Fruit fly (Drosophila melanogaster) ovary, adult (tissue): ENCODE results near the gene tau.

Experiments used
- CG17801 ChIP-seq: fragments of 200-800 bp; optimal IDR thresholded peaks from 2 replicates; lab custom pipeline; 2019; ENCODE audit warnings: missing biosample characterization, mild to moderate bottlenecking, missing genetic modification characterization, moderate library complexity; ENCODE audit not compliant: partially characterized antibody

tau gene

DNA sequence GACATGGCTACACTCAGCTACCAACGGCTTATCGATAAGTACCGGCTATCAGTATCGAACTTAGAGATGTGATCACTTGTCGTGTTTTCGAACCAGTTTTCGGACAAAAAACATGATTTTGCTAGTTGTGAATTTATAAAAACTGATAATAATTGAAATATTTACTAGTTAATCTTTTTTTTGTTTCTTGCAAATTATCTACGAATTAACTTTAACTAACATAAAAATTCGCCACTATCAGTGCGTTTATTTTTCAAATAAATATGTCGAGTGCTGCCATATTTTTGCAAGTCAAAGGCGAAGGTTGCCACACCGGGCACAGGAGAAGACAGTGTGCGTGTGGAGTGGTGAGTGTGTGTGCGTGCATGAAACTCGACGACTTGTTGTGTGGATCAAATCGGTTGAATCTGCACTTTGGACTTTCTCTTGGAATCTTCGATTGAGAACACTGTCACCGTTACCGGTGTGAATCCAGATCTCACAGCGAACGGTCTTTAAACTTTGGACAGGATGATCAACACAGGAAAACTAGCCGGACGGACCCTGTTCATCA lies 20.5 kb upstream of the tau start, which contains the start of gene Hsdl2:
Gene Hsdl2 (plus strand): TSS at position 349 of the 553 bp plus-strand sequence.
- TF ChIP-seq CG17801 (GFP tag; lab: Kevin White, UChicago): peak; percentile 72

DNA sequence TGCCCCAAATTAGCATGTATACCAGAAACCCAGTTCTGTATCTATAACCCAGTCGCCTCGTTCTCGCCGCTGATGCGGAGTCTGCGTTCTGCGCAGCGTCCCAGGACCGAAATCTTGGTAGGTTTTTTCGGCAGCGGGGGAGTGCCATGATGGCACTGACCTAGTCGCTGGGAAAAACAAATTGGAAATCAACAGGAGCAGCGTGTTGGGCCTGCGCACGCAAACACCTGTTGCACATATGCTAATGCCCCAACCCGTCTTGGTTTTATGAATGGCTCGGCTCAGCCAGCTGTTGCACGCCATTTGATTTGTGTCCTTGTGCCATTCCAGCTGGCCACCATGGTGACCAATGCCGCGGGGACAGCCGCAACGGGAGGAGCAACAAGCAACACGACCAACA lies 6.1 kb upstream of the tau start:
- no peak for TF ChIP-seq CG17801 (GFP tag; lab: Kevin White, UChicago)

DNA sequence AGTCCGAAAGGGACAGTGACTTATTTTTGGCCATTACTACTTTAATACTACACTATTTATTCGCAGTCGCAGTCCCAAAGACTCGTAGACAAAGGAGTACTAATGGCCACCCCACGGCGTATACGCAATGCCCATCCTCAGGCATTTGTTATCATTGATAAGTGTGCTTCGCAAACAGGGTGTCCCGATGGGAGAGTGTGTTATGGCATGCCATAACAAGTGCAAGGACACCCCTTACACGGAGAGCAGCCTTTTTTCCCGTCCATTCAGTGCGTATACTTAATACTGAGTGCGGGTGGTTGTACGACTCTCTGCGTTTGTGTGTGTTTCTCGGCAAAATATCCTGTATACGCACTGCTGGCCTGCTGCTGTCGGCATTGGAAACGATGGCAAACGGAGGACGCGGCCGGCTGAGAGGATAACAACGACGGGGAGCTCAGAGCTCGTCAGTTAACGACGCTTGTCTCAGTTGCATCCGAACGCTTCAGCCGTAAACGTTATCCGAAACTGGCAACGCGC lies 5.2 kb upstream of the tau start, which contains the start of gene unc80:
Gene unc80 (plus strand): TSS at position 469 of the 519 bp plus-strand sequence.
- no peak for TF ChIP-seq CG17801 (GFP tag; lab: Kevin White, UChicago)

DNA sequence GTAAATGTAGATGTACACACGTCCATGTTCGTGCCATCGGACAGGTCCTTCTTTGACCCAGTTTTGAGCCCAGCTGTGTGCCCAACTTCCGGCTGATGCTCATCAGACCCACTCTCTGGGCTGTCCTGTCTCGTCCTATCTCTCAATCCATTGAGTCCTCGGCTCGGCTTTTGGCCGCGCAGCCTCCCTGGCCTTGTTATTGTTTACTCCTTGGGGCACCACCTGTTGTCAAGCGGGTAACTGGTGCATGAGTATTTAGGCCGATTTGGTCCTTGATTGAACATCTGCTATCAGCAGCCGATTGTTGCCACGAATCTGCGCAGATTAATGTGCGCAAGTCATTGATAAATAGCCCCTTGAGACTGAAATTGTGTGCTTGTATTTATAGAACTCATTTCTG lies 4.6 kb upstream of the tau start:
- no peak for TF ChIP-seq CG17801 (GFP tag; lab: Kevin White, UChicago)

DNA sequence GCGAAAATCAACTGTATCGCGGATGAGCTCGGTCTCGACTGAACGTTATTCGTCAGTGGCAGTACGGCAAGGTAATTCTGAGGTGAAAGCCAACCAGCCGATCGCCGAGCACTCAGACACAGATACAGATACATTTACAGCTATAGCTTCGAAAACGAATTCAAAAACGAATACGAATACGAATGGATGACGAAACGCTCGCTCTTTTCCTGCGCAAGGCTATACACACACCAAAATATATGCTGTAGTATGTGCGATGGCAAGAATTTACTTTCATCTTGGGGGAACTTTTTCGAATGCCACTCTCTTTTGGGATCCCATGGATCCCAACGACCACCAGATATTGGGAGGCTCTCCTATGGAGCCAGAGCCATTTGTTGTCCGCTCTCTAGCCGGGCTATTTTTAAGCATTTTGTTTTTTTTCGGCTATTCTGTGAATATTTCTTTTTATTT lies 3.4 kb upstream of the tau start, which contains the start of gene Mlc1:
Gene Mlc1 (minus strand): TSS at position 51 of the 453 bp plus-strand sequence.
- TF ChIP-seq CG17801 (GFP tag; lab: Kevin White, UChicago): no peak

DNA sequence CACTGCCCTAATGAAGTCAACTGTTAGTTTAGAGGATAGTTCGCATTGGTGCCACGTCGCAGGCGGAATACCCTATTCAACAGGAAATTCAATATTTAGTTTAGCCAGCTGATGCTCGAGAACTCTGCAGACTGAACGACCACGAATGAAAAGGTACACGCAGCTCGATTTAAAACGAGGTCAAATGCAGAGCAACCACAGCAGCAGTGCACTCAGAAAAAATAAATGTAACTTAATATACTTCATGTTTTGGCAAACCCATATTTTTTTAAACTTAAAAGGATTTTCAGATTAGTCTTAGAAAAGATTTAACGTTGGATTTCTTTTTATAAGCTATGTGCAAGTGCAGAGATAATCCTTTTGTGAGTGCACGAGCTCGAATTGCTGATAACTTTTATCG lies 1.7 kb downstream of the tau start:
- TF ChIP-seq CG17801 (GFP tag; lab: Kevin White, UChicago): no peak

DNA sequence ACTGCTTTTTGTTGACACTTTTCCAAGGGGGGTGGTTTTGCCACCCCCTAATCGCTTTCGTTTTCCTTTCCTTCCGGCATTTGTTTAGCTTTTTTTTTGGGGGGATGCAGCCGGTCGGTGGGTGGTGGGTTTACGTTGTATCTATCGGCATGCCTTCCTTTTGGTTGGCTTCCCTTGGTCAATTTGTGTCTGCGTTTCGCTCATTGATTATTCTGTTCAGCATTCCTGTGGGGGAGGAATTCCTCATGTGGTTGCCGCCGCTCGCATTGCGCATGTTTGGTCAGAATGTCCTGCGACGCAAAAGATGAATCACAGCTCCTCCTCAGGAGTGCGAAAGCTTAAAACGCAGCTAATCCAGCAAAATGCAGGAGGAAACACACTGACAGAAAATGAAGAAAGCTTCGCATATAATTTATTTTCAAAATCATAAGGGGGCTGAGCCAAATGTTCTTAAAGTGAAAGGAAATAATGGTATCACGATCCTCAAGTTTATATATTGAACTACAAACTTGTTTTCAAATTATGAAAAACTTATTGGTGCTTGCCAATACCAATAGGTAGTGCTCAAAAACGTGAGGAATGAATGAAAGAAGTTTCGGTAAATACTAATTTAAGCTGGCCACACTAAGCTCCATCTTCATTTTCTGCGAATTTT lies 4.5 kb downstream of the tau start, which contains the start of gene RpS10a:
Gene RpS10a (plus strand): TSS at position 605 of the 655 bp plus-strand sequence.
- TF ChIP-seq CG17801 (GFP tag; lab: Kevin White, UChicago): no peak

DNA sequence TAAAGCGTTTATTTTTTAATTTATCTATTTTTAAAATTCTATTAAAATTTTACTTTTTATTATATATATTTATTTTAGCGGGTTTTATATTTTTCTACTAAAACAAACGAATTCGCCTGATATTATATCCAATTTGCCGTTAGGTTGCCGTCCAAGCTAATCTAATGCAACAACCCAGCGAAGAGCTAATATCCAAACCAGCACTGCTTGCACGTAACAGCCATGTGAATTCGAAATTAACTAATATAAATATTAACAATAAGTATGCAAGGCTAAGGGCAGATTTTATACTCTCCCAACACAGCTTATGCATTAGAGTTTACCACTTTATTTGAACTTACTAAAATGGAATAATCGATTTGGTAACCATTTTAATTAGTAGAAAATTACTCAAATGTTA lies 5.1 kb downstream of the tau start:
- TF ChIP-seq CG17801 (GFP tag; lab: Kevin White, UChicago): no peak

DNA sequence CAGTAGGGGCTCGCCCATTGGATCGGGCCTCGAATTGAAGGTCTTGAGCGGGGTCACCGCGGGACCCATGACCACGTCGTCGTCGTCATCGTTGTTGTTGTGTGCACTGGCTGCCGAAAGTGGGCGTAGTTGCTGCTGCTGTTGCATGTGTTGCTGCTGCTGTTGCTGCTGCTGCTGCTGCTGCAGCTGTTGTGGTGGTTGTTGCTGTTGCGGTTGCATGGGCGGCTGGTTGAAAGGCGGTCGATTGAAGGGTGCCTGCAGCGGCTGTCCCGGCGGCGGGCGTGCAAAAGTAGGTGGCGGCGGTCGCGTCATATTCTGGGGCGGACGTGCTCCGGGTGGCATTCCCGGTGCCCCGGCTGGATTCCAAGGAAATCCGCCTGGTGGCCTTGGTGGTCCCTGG lies 9.0 kb downstream of the tau start:
- no peak for TF ChIP-seq CG17801 (GFP tag; lab: Kevin White, UChicago)

DNA sequence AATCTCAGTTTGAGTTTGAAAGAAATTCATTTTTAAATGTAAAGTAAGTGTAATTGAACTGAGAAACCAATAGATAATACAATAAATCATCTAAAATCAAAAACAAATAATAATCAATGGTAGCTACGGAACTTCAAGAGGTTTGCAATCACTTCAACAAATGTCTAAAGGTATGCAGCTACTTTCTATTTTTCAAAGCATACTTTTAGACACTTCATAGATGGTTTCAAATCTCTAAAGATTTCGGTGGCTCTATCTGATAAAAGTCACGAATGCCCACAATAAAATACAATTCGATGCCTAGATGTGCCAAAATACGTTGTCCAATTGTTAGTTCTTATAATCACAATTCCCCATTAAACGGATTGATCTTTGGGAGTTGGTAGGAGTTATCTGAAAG lies 13.7 kb downstream of the tau start:
- no peak for TF ChIP-seq CG17801 (GFP tag; lab: Kevin White, UChicago)

DNA sequence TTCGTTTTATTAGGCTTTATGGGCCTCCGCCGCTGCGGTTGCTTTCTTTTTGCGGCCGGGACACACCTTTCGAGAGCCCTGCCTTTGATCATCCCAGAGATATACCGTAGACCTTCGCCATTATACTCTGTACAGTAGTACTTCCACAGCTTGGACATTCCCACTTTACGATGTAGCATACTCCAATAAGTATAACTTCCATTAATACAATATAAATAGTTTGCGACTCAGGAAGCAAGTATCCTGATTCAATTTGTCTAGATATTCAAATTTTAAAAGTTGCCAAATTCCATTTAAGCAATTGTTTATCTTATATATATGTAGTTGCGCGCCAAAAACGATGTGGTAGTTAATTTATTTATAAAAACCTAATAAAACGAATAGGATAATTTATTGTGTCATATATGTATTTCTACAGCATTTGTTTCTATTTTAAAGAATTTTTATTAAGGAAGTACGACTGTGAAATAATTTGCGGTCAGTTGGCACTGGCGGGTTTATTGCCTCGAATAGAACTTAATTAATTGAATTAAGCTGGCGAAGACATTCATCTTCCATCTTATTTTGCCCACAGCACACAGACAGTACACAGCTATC lies 19.4 kb downstream of the tau start:
- no peak for TF ChIP-seq CG17801 (GFP tag; lab: Kevin White, UChicago)

DNA sequence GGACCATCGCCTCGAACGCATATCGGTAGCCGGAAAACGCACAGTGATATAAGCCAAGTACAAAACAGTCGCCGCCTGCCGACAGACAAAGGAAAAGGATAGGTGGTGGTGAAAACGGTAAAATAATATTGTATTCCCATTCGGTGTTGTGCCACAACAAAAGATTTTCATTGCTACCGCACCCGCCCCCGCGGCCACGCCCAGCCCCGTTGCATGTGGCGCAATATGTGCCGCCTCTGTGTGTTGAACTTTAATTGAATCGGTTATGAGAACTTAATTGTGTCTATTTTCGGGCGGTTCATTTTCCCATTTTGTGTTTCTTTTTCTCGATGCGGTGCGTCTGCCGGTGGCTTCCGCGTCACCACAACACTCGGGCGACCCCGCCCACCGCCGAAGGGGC lies 20.1 kb downstream of the tau start:
- no peak for TF ChIP-seq CG17801 (GFP tag; lab: Kevin White, UChicago)

DNA sequence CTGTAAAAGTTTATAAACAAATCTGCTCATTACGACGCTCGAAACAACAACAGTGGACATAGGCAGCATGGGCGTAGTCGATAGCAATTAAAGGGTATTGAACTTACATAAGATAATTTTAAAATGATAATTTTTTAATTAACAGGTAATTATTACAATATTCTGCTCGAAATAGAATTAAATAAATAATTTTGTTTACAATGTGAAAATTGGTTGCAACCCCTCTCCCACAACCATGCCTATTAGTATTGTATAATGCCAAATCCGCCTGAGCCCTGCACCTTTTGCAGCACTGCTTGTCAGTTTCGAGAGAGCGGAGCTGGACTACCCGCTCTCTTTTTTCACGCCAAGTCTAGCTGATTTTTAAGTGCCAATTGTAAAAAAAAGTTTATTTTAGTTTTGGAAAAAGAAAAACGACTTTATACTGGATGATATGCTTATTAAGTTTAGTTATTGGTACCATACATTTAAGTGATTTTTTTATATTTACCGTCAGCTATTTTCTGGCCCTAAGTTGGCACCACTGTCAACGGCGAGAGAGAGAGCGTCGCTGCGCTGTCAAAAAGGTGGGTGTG lies 20.7 kb downstream of the tau start, which contains the start of the genes CG5611 and Mtl:
Gene CG5611 (minus strand): TSS at position 51 of the 575 bp plus-strand sequence.
Gene Mtl (plus strand): TSS at position 403 of the 575 bp plus-strand sequence.
- peak; percentile 100 for TF ChIP-seq CG17801 (GFP tag; lab: Kevin White, UChicago)

DNA sequence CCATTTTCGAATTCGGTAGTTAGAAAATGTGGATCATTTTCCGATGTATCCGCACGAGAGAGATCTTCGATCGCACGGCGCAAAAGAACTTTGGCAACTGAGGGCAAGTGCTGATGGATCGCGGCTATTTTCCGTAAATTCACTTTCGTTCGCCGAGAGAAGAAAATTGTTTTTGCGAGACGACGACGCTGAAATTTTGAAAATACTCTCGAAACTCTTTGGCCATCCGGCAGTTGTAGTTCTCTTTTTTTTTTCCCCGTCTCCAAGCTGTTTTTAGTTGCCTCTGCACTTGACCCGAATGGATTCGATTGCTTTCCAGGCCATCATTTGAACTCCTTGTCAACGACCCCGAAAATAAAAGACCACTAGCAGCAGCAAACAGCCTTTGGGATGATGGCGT lies 30.9 kb downstream of the tau start, which contains the start of gene CG5612:
Gene CG5612 (minus strand): TSS at position 101 of the 400 bp plus-strand sequence.
- no peak for TF ChIP-seq CG17801 (GFP tag; lab: Kevin White, UChicago)

DNA sequence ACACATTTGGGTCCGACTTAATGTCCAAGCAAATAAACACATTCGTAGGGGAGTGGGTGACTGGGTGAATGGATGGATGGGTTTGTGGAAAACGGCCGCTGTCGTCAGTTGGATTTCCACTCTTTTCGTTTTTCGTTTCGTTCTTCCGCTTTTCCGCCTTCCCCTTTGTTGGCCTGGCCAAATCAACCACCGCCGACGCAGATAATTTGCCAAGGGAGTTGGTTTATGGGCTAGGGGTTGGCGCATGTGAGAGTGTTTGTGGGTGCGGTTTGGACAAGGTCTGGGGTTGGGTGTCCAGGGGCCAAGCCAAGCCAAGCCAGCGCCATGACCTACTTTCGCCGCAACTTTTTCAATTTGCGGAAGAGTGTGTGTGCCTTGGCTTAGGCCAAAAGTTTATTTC lies 33.8 kb downstream of the tau start:
- TF ChIP-seq CG17801 (GFP tag; lab: Kevin White, UChicago): no peak
